Comparison of ENCODE assay signal across 8 worm cellular contexts in the genomic region with DNA sequence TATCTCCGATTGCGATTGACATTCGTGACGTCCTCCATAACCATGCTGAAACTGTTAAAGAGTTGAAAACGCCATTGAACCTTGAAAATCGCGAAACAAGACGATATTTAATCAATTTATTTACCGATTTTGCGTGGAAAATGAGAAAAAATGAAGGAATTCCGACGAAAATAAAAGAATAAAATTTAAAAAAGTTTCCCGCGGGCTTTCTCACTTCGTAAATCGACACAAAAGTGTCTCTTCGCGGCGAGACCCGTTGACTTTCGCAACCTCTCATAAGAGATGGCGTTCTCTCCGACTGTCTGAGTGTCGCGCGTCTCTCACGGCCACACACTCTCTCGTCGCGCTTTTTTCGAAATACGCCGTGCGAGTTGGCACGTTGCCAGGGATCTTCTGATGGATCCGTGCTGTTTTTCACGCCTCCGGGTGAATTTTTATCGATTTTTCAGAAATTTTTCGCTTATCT.
TF ChIP-seq lines count a peak whose summit lies in the region.

A gene (minus strand): TSS at position 51 of the 466 bp plus-strand sequence.

TF ChIP-seq in whole organism, L1 larva, 84 proteins besides CTCF, POLR2A, EP300 and RAD21 (continues in another document):
- peak in 1 of 2 experiments; percentile 7 for TF ChIP-seq egl-27 (tag; optimal IDR thresholded peaks at IDR 0.05; lab: Kevin White, UChicago)
- TF ChIP-seq C34B4.2 (tag; optimal IDR thresholded peaks at IDR 0.05; lab: Kevin White, UChicago), result peak; percentile 52
- no peak for TF ChIP-seq unc-30 (tag; optimal IDR thresholded peaks at IDR 0.05; lab: Kevin White, UChicago)
- TF ChIP-seq sox-4 (tag; optimal IDR thresholded peaks at IDR 0.05; lab: Kevin White, UChicago), result peak; percentile 83
- peak; percentile 92 for TF ChIP-seq fos-1 (tag; optimal IDR thresholded peaks at IDR 0.05; lab: Kevin White, UChicago)
- no peak for TF ChIP-seq vab-15 (tag; optimal IDR thresholded peaks at IDR 0.05; lab: Kevin White, UChicago)
- TF ChIP-seq nhr-19 (GFP tag; conservative IDR thresholded peaks at IDR 0.05; lab: Robert Waterston, UW), result peak; percentile 97
- TF ChIP-seq lin-15B (tag; optimal IDR thresholded peaks at IDR 0.05; lab: Kevin White, UChicago), result peak; percentile 91
- TF ChIP-seq elt-3 (tag; optimal IDR thresholded peaks at IDR 0.05; lab: Kevin White, UChicago), result peak in 3 of 6 experiments; percentile 71 to 95 (median 91)
- peak; percentile 94 for TF ChIP-seq irx-1 (tag; optimal IDR thresholded peaks at IDR 0.05; lab: Kevin White, UChicago)

TF ChIP-seq in whole organism, L2 larva, 48 proteins besides CTCF, POLR2A, EP300 and RAD21 (continues in another document):
- TF ChIP-seq unc-62 (GFP tag; optimal IDR thresholded peaks at IDR 0.05; lab: Kevin White, UChicago) (peak; percentile 80), Y55F3AM.14 (GFP tag; optimal IDR thresholded peaks at IDR 0.05; lab: Kevin White, UChicago) (peak; percentile 85), nhr-77 (tag; optimal IDR thresholded peaks at IDR 0.05; lab: Kevin White, UChicago) (peak; percentile 45), skn-1 (tag; optimal IDR thresholded peaks at IDR 0.05; lab: Kevin White, UChicago) (peak; percentile 35), egl-27 (tag; optimal IDR thresholded peaks at IDR 0.05; lab: Kevin White, UChicago) (peak; percentile 93), ceh-16 (tag; optimal IDR thresholded peaks at IDR 0.05; lab: Kevin White, UChicago) (peak; percentile 84), gmeb-1 (tag; optimal IDR thresholded peaks at IDR 0.05; lab: Kevin White, UChicago) (peak; percentile 95), nhr-21 (tag; optimal IDR thresholded peaks at IDR 0.05; lab: Kevin White, UChicago) (peak; percentile 96), nhr-11 (tag; optimal IDR thresholded peaks at IDR 0.05; lab: Kevin White, UChicago) (no peak), unc-55 (GFP tag; optimal IDR thresholded peaks at IDR 0.05; lab: Kevin White, UChicago) (peak; percentile 98), lin-13 (GFP tag; optimal IDR thresholded peaks at IDR 0.05; lab: Kevin White, UChicago) (peak; percentile 95)

TF ChIP-seq in whole organism, L3 larva, 47 proteins besides CTCF, POLR2A, EP300 and RAD21 (continues in another document):
- TF ChIP-seq lsy-12 (tag; optimal IDR thresholded peaks at IDR 0.05; lab: Kevin White, UChicago) (peak; percentile 93), tbx-2 (tag; optimal IDR thresholded peaks at IDR 0.05; lab: Kevin White, UChicago) (peak; percentile 92), ceh-28 (tag; optimal IDR thresholded peaks at IDR 0.05; lab: Kevin White, UChicago) (peak; percentile 92), unc-62 (GFP tag; optimal IDR thresholded peaks at IDR 0.05; lab: Kevin White, UChicago) (peak; percentile 19), skn-1 (tag; optimal IDR thresholded peaks at IDR 0.05; lab: Kevin White, UChicago) (peak; percentile 89), jun-1 (tag; optimal IDR thresholded peaks at IDR 0.05; lab: Kevin White, UChicago) (peak; percentile 92), elt-1 (tag; optimal IDR thresholded peaks at IDR 0.05; lab: Kevin White, UChicago) (peak; percentile 42), ceh-9 (tag; optimal IDR thresholded peaks at IDR 0.05; lab: Kevin White, UChicago) (no peak), nhr-23 (tag; optimal IDR thresholded peaks at IDR 0.05; lab: Kevin White, UChicago) (peak; percentile 97), ztf-11 (tag; optimal IDR thresholded peaks at IDR 0.05; lab: Kevin White, UChicago) (no peak), elt-2 (tag; optimal IDR thresholded peaks at IDR 0.05; lab: Kevin White, UChicago) (peak; percentile 74)

TF ChIP-seq in whole organism, L4 larva, 104 proteins besides CTCF, POLR2A, EP300 and RAD21 (continues in another document):
- TF ChIP-seq ceh-20 (GFP tag; IDR thresholded peaks at IDR 0.05; lab: Robert Waterston, UW) (peak; percentile 96), ceh-32 (tag; optimal IDR thresholded peaks at IDR 0.05; lab: Kevin White, UChicago; ENCODE audit: poor library complexity) (peak; percentile 37), mes-2 (tag; optimal IDR thresholded peaks at IDR 0.05; lab: Kevin White, UChicago; ENCODE audit: poor library complexity, severe bottlenecking) (peak; percentile 92), tag-97 (GFP tag; IDR thresholded peaks at IDR 0.05; lab: Robert Waterston, UW) (no peak), lsy-2 (tag; optimal IDR thresholded peaks at IDR 0.05; lab: Kevin White, UChicago) (peak; percentile 66 to 95), zfp-2 (tag; optimal IDR thresholded peaks at IDR 0.05; lab: Kevin White, UChicago) (peak; percentile 92), madf-5 (GFP tag; IDR thresholded peaks at IDR 0.05; lab: Robert Waterston, UW) (no peak), fkh-10 (GFP tag; optimal IDR thresholded peaks at IDR 0.05; lab: Kevin White, UChicago) (peak; percentile 89), nhr-76 (tag; optimal IDR thresholded peaks at IDR 0.05; lab: Kevin White, UChicago) (no peak), nhr-111 (GFP tag; optimal IDR thresholded peaks at IDR 0.05; lab: Kevin White, UChicago) (no peak), Y5F2A.4 (GFP tag; optimal IDR thresholded peaks at IDR 0.05; lab: Kevin White, UChicago) (peak; percentile 45)

TF ChIP-seq in whole organism, late embryonic, 69 proteins besides CTCF, POLR2A, EP300 and RAD21 (continues in another document):
- TF ChIP-seq nfya-1 (tag; optimal IDR thresholded peaks at IDR 0.05; lab: Kevin White, UChicago) (peak; percentile 80), ceh-18 (tag; optimal IDR thresholded peaks at IDR 0.05; lab: Kevin White, UChicago) (peak; percentile 68), fkh-10 (GFP tag; optimal IDR thresholded peaks at IDR 0.05; lab: Kevin White, UChicago) (no peak), ceh-24 (tag; optimal IDR thresholded peaks at IDR 0.05; lab: Kevin White, UChicago) (no peak), tbx-2 (tag; optimal IDR thresholded peaks at IDR 0.05; lab: Kevin White, UChicago) (peak; percentile 57), ceh-48 (tag; optimal IDR thresholded peaks at IDR 0.05; lab: Kevin White, UChicago) (no peak), ceh-31 (tag; optimal IDR thresholded peaks at IDR 0.05; lab: Kevin White, UChicago) (peak; percentile 66), ceh-34 (tag; optimal IDR thresholded peaks at IDR 0.05; lab: Kevin White, UChicago) (peak; percentile 45), ztf-16 (tag; optimal IDR thresholded peaks at IDR 0.05; lab: Kevin White, UChicago) (no peak), fax-1 (tag; optimal IDR thresholded peaks at IDR 0.05; lab: Kevin White, UChicago) (no peak), ceh-22 (tag; optimal IDR thresholded peaks at IDR 0.05; lab: Kevin White, UChicago) (no peak), ceh-30 (tag; optimal IDR thresholded peaks at IDR 0.05; lab: Kevin White, UChicago) (peak; percentile 17)

TF ChIP-seq in whole organism, midembryonic, 9 proteins besides CTCF, POLR2A, EP300 and RAD21:
- TF ChIP-seq tab-1 (GFP tag; IDR thresholded peaks at IDR 0.05; lab: Robert Waterston, UW), result no peak
- 0 out of 2 replicates have a peak, but pooled peaks have one; percentile 18 for TF ChIP-seq T22C8.4 (GFP tag; IDR thresholded peaks at IDR 0.05; lab: Robert Waterston, UW)
- TF ChIP-seq ztf-29 (GFP tag; IDR thresholded peaks at IDR 0.05; lab: Robert Waterston, UW), result peak; percentile 51
- no peak for TF ChIP-seq med-1 (GFP tag; optimal IDR thresholded peaks at IDR 0.05; lab: Kevin White, UChicago; ENCODE audit: insufficient read depth)
- no peak for TF ChIP-seq ref-1 (GFP tag; conservative IDR thresholded peaks at IDR 0.05; lab: Robert Waterston, UW)
- no peak for TF ChIP-seq cog-1 (tag; optimal IDR thresholded peaks at IDR 0.05; lab: Kevin White, UChicago)
- peak; percentile 64; the same call in 1 of the 2 replicates for TF ChIP-seq flt-1 (GFP tag; IDR thresholded peaks at IDR 0.05; lab: Robert Waterston, UW)
- no peak for TF ChIP-seq klf-2 (GFP tag; conservative IDR thresholded peaks at IDR 0.05; lab: Robert Waterston, UW)
- 0 out of 2 replicates have a peak, but pooled peaks have one; percentile 41 for TF ChIP-seq ztf-23 (GFP tag; IDR thresholded peaks at IDR 0.05; lab: Robert Waterston, UW)

TF ChIP-seq in whole organism, mixed stage, embryonic, 35 proteins besides CTCF, POLR2A, EP300 and RAD21 (continues in another document):
- TF ChIP-seq mls-2 (tag; optimal IDR thresholded peaks at IDR 0.05; lab: Kevin White, UChicago) (no peak), lin-13 (tag; optimal IDR thresholded peaks at IDR 0.05; lab: Kevin White, UChicago) (peak; percentile 84), ces-1 (GFP tag; optimal IDR thresholded peaks at IDR 0.05; lab: Kevin White, UChicago) (peak; percentile 68), drap-1 (GFP tag; optimal IDR thresholded peaks at IDR 0.05; lab: Kevin White, UChicago) (no peak), nhr-12 (tag; optimal IDR thresholded peaks at IDR 0.05; lab: Kevin White, UChicago) (no peak), lsy-2 (tag; optimal IDR thresholded peaks at IDR 0.05; lab: Kevin White, UChicago) (peak; percentile 84), ztf-11 (tag; optimal IDR thresholded peaks at IDR 0.05; lab: Kevin White, UChicago) (peak; percentile 14), flh-1 (GFP tag; optimal IDR thresholded peaks at IDR 0.05; lab: Kevin White, UChicago) (no peak), zip-8 (tag; optimal IDR thresholded peaks at IDR 0.05; lab: Kevin White, UChicago) (peak; percentile 1), nhr-237 (tag; optimal IDR thresholded peaks at IDR 0.05; lab: Kevin White, UChicago) (peak; percentile 85), mep-1 (tag; optimal IDR thresholded peaks at IDR 0.05; lab: Kevin White, UChicago) (peak; percentile 63), unc-120 (tag; optimal IDR thresholded peaks at IDR 0.05; lab: Kevin White, UChicago; ENCODE audit: poor library complexity, severe bottlenecking) (peak; percentile 7)

TF ChIP-seq in whole organism, young adult, 124 proteins besides CTCF, POLR2A, EP300 and RAD21 (continues in another document):
- TF ChIP-seq ets-4 (GFP tag; optimal IDR thresholded peaks at IDR 0.05; lab: Kevin White, UChicago), result no peak
- TF ChIP-seq K12H6.12 (tag; optimal IDR thresholded peaks at IDR 0.05; lab: Kevin White, UChicago), result peak; percentile 89
- TF ChIP-seq attf-3 (GFP tag; conservative IDR thresholded peaks at IDR 0.05; lab: Robert Waterston, UW), result no peak; the same call in 1 of the 2 replicates
- peak; percentile 97 for TF ChIP-seq ekl-4 (GFP tag; IDR thresholded peaks at IDR 0.05; lab: Robert Waterston, UW)
- peak; percentile 84 for TF ChIP-seq madf-8 (GFP tag; conservative IDR thresholded peaks at IDR 0.05; lab: Robert Waterston, UW)
- no peak for TF ChIP-seq aptf-3 (GFP tag; IDR thresholded peaks at IDR 0.05; lab: Robert Waterston, UW)
- TF ChIP-seq mxl-1 (tag; optimal IDR thresholded peaks at IDR 0.05; lab: Kevin White, UChicago), result no peak
- no peak for TF ChIP-seq ztf-6 (GFP tag; IDR thresholded peaks at IDR 0.05; lab: Robert Waterston, UW)
- peak; percentile 54 for TF ChIP-seq aptf-2 (GFP tag; conservative IDR thresholded peaks at IDR 0.05; lab: Robert Waterston, UW)
- peak; percentile 97 for TF ChIP-seq nfyb-1 (GFP tag; IDR thresholded peaks at IDR 0.05; lab: Robert Waterston, UW)
- TF ChIP-seq cebp-2 (GFP tag; IDR thresholded peaks at IDR 0.05; lab: Robert Waterston, UW), result no peak
- TF ChIP-seq rec-8 (tag; optimal IDR thresholded peaks at IDR 0.05; lab: Kevin White, UChicago), result peak in 1 of 2 experiments; percentile 55
- TF ChIP-seq pbrm-1 (GFP tag; IDR thresholded peaks at IDR 0.05; lab: Robert Waterston, UW), result peak; percentile 97
- no peak for TF ChIP-seq F37B4.10 (GFP tag; IDR thresholded peaks at IDR 0.05; lab: Robert Waterston, UW)
- TF ChIP-seq Y95B8A.8 (GFP tag; IDR thresholded peaks at IDR 0.05; lab: Robert Waterston, UW), result peak; percentile 92
- TF ChIP-seq ztf-3 (GFP tag; optimal IDR thresholded peaks at IDR 0.05; lab: Kevin White, UChicago), result peak; percentile 44
